Worm (Caenorhabditis elegans) whole organism, mixed stage, embryonic: Measurements from ENCODE around the gene srz-78.

ENCODE experiments used
- M03D4.4 ChIP-seq: sonication (generic microtip); optimal IDR thresholded peaks from 2 replicates; lab custom pipeline; 2017; ENCODE audit warnings: mild to moderate bottlenecking, missing genetic modification characterization, missing compliant biosample characterization
- blmp-1 ChIP-seq: fragments of 150-350 bp; optimal IDR thresholded peaks from 2 replicates; lab custom pipeline; 2014; ENCODE audit warnings: missing biosample characterization, missing genetic modification characterization
- ceh-39 ChIP-seq: fragments of 150-350 bp; optimal IDR thresholded peaks from 2 replicates; lab custom pipeline; 2014; ENCODE audit warnings: missing biosample characterization, missing genetic modification characterization
- ceh-83 ChIP-seq: fragments of 200-800 bp; sonication (Bioruptor generic); optimal IDR thresholded peaks from 2 replicates; lab custom pipeline; 2018; ENCODE audit warnings: mild to moderate bottlenecking, missing genetic modification characterization, missing compliant biosample characterization
- ces-1 ChIP-seq: fragments of 150-350 bp; optimal IDR thresholded peaks from 2 replicates; lab custom pipeline; 2014; ENCODE audit warnings: missing biosample characterization, missing genetic modification reagents, missing genetic modification characterization
- cnd-1 ChIP-seq: fragments of 200-800 bp; sonication (Bioruptor generic); optimal IDR thresholded peaks from 2 replicates; lab custom pipeline; 2018; ENCODE audit warnings: mild to moderate bottlenecking, missing genetic modification characterization, missing compliant biosample characterization
- drap-1 ChIP-seq: fragments of 200-800 bp; sonication (Bioruptor generic); optimal IDR thresholded peaks from 3 replicates; lab custom pipeline; 2018; ENCODE audit warnings: mild to moderate bottlenecking, missing genetic modification characterization, missing compliant biosample characterization
- elt-3 ChIP-seq: fragments of 150-350 bp; optimal IDR thresholded peaks from 2 replicates; lab custom pipeline; 2014; ENCODE audit warnings: missing biosample characterization, missing genetic modification characterization
- flh-1 ChIP-seq: fragments of 200-800 bp; sonication (Bioruptor generic); optimal IDR thresholded peaks from 2 replicates; lab custom pipeline; 2018; ENCODE audit warnings: mild to moderate bottlenecking, missing genetic modification characterization, moderate library complexity, missing compliant biosample characterization
- ham-2 ChIP-seq: fragments of 200-800 bp; sonication (Bioruptor generic); optimal IDR thresholded peaks from 2 replicates; lab custom pipeline; 2018; ENCODE audit warnings: mild to moderate bottlenecking, missing genetic modification characterization, missing compliant biosample characterization
- hlh-1 ChIP-seq: fragments of 150-350 bp; optimal IDR thresholded peaks from 2 replicates; lab custom pipeline; 2014; ENCODE audit warnings: missing biosample characterization, missing genetic modification reagents, missing genetic modification characterization
- lin-13 ChIP-seq: fragments of 150-350 bp; optimal IDR thresholded peaks from 2 replicates; lab custom pipeline; 2014; ENCODE audit warnings: missing biosample characterization, missing genetic modification characterization
- lin-32 ChIP-seq: fragments of 200-800 bp; sonication (Bioruptor generic); optimal IDR thresholded peaks from 2 replicates; lab custom pipeline; 2018; ENCODE audit warnings: mild to moderate bottlenecking, missing genetic modification characterization, missing compliant biosample characterization
- lsy-2 ChIP-seq: fragments of 150-350 bp; optimal IDR thresholded peaks from 2 replicates; lab custom pipeline; 2014; ENCODE audit warnings: missing biosample characterization, missing genetic modification characterization
- mab-5 ChIP-seq: fragments of 150-350 bp; optimal IDR thresholded peaks from 2 replicates; lab custom pipeline; 2014; ENCODE audit warnings: missing biosample characterization, missing genetic modification characterization
- mep-1 ChIP-seq: fragments of 150-350 bp; optimal IDR thresholded peaks from 2 replicates; lab custom pipeline; 2017; ENCODE audit warnings: missing biosample characterization, missing genetic modification reagents, missing genetic modification characterization, inconsistent platforms
- mls-2 ChIP-seq: sonication (generic microtip); optimal IDR thresholded peaks from 2 replicates; lab custom pipeline; 2016; ENCODE audit warnings: mild to moderate bottlenecking, missing genetic modification characterization, moderate library complexity, missing compliant biosample characterization
- nhr-12 ChIP-seq: fragments of 150-350 bp; optimal IDR thresholded peaks from 2 replicates; lab custom pipeline; 2014; ENCODE audit warnings: missing biosample characterization, missing genetic modification characterization
- nhr-2 ChIP-seq: fragments of 150-350 bp; optimal IDR thresholded peaks from 2 replicates; lab custom pipeline; 2014; ENCODE audit warnings: missing biosample characterization, missing genetic modification characterization
- nhr-76 ChIP-seq: sonication (generic microtip); optimal IDR thresholded peaks from 2 replicates; lab custom pipeline; 2017; ENCODE audit warnings: missing biosample characterization, missing genetic modification characterization
- pha-4 ChIP-seq: fragments of 150-350 bp; optimal IDR thresholded peaks from 2 replicates; lab custom pipeline; 2018; ENCODE audit warnings: missing biosample characterization, missing genetic modification reagents, missing genetic modification characterization
- sem-2 ChIP-seq: fragments of 200-800 bp; sonication (Bioruptor generic); optimal IDR thresholded peaks from 2 replicates; lab custom pipeline; 2018; ENCODE audit warnings: mild to moderate bottlenecking, missing genetic modification characterization, missing compliant biosample characterization
- snpc-4 ChIP-seq: fragments of 150-350 bp; optimal IDR thresholded peaks from 2 replicates; lab custom pipeline; 2014; ENCODE audit warnings: missing biosample characterization, missing genetic modification characterization
- sptf-1 ChIP-seq: sonication (generic microtip); optimal IDR thresholded peaks from 2 replicates; lab custom pipeline; 2017; ENCODE audit warnings: mild to moderate bottlenecking, missing genetic modification characterization, moderate library complexity, missing compliant biosample characterization
- tbx-8 ChIP-seq: fragments of 200-800 bp; sonication (Bioruptor generic); optimal IDR thresholded peaks from 2 replicates; lab custom pipeline; 2018; ENCODE audit warnings: mild to moderate bottlenecking, missing genetic modification characterization, moderate library complexity, missing compliant biosample characterization
- unc-39 ChIP-seq: fragments of 150-350 bp; optimal IDR thresholded peaks from 2 replicates; lab custom pipeline; 2014; ENCODE audit warnings: missing biosample characterization, missing genetic modification characterization
- unc-62 ChIP-seq: fragments of 150-350 bp; optimal IDR thresholded peaks from 2 replicates; lab custom pipeline; 2014; ENCODE audit warnings: missing biosample characterization, missing genetic modification reagents, missing genetic modification characterization
- zip-8 ChIP-seq: fragments of 150-350 bp; optimal IDR thresholded peaks from 2 replicates; lab custom pipeline; 2014; ENCODE audit warnings: missing biosample characterization, missing genetic modification characterization

The srz-78 gene

ce11 chrIV:3526831-3527404, 35.3 kb downstream of the srz-78 start, which contains the start of gene M57.2:
Gene M57.2, plus strand, starts transcription at chrIV:3527354.
- no peak for TF ChIP-seq mab-5 (tag; lab: Kevin White, UChicago)
- peak; percentile 3 for TF ChIP-seq zip-8

ce11 chrIV:3527878-3528277, 36.3 kb downstream of the srz-78 start:
- TF ChIP-seq blmp-1 (tag; lab: Kevin White, UChicago) (no peak), tbx-8 (GFP tag; lab: Kevin White, UChicago) (no peak), mab-5 (tag; lab: Kevin White, UChicago) (no peak), sem-2 (GFP tag; lab: Kevin White, UChicago) (no peak), hlh-1 (no peak), cnd-1 (tag; lab: Kevin White, UChicago) (no peak), mls-2 (tag; lab: Kevin White, UChicago) (no peak), ceh-39 (tag; lab: Kevin White, UChicago) (no peak)

- TF ChIP-seq zip-8 (no peak), blmp-1 (tag; lab: Kevin White, UChicago) (no peak), M03D4.4 (no peak), mep-1 (tag; lab: Kevin White, UChicago) (no peak), elt-3 (tag; lab: Kevin White, UChicago) (no peak)
Measured at ce11 chrIV:3531535-3531934, 40.0 kb downstream of the srz-78 start.

- TF ChIP-seq ham-2 (GFP tag; lab: Kevin White, UChicago) (no peak), lin-32 (GFP tag; lab: Kevin White, UChicago) (no peak), unc-62 (GFP tag; lab: Kevin White, UChicago) (no peak), blmp-1 (tag; lab: Kevin White, UChicago) (no peak), lin-13 (tag; lab: Kevin White, UChicago) (no peak), mep-1 (tag; lab: Kevin White, UChicago) (no peak), nhr-2 (tag; lab: Kevin White, UChicago) (no peak), sptf-1 (tag; lab: Kevin White, UChicago) (no peak), hlh-1 (no peak), lsy-2 (tag; lab: Kevin White, UChicago) (no peak), pha-4 (tag; lab: Kevin White, UChicago) (no peak), drap-1 (no peak)
Measured at ce11 chrIV:3532167-3532566, 40.6 kb downstream of the srz-78 start, which contains the start of gene M57.1. Gene M57.1, plus strand, starts transcription at chrIV:3532467.

ce11 chrIV:3532989-3533388, 41.4 kb downstream of the srz-78 start:
- TF ChIP-seq cnd-1 (tag; lab: Kevin White, UChicago) (no peak), ces-1 (GFP tag; lab: Kevin White, UChicago) (peak; percentile 55), ceh-39 (tag; lab: Kevin White, UChicago) (peak; percentile 2), ceh-83 (no peak)

- TF ChIP-seq ceh-39 (tag; lab: Kevin White, UChicago) (peak; percentile 55), drap-1 (no peak)
Measured at ce11 chrIV:3539253-3539652, 47.7 kb downstream of the srz-78 start.

- no peak for TF ChIP-seq lsy-2 (tag; lab: Kevin White, UChicago)
- no peak for TF ChIP-seq unc-39 (tag; lab: Kevin White, UChicago)
- no peak for TF ChIP-seq ceh-39 (tag; lab: Kevin White, UChicago)
- no peak for TF ChIP-seq ceh-83
- TF ChIP-seq nhr-76 (tag; lab: Kevin White, UChicago), result no peak
- TF ChIP-seq sptf-1 (tag; lab: Kevin White, UChicago), result no peak
- TF ChIP-seq nhr-2 (tag; lab: Kevin White, UChicago), result no peak
- TF ChIP-seq flh-1 (GFP tag; lab: Kevin White, UChicago), result no peak
- TF ChIP-seq blmp-1 (tag; lab: Kevin White, UChicago), result no peak
- no peak for TF ChIP-seq sem-2 (GFP tag; lab: Kevin White, UChicago)
- no peak for TF ChIP-seq mls-2 (tag; lab: Kevin White, UChicago)
- TF ChIP-seq M03D4.4, result no peak
- TF ChIP-seq drap-1, result no peak
- TF ChIP-seq zip-8, result no peak
- no peak for TF ChIP-seq ham-2 (GFP tag; lab: Kevin White, UChicago)
- no peak for TF ChIP-seq lin-13 (tag; lab: Kevin White, UChicago)
- TF ChIP-seq snpc-4 (tag; lab: Kevin White, UChicago), result no peak
- no peak for TF ChIP-seq nhr-12
- no peak for TF ChIP-seq cnd-1 (tag; lab: Kevin White, UChicago)
- no peak for TF ChIP-seq lin-32 (GFP tag; lab: Kevin White, UChicago)
- TF ChIP-seq, all 35 proteins: peak for 0
Measured at ce11 chrIV:3539872-3540271, 48.3 kb downstream of the srz-78 start, which contains the start of gene B0212.3. Gene B0212.3, plus strand, starts transcription at chrIV:3540172.
